Worm (Caenorhabditis elegans) whole organism, L3 larva: ENCODE results near the gene C06C3.4.

Experiments
- R02D3.7 ChIP-seq: fragments of 150-350 bp; optimal IDR thresholded peaks from 2 replicates; lab custom pipeline; 2014; ENCODE audit warnings: missing biosample characterization, missing genetic modification characterization
- aly-2 ChIP-seq: fragments of 150-350 bp; optimal IDR thresholded peaks from 2 replicates; lab custom pipeline; 2014; ENCODE audit warnings: missing biosample characterization, missing genetic modification characterization
- ama-1 ChIP-seq: fragments of 150-350 bp; optimal IDR thresholded peaks from 2 replicates; lab custom pipeline; 2018
- ceh-16 ChIP-seq: sonication (generic microtip); optimal IDR thresholded peaks from 2 replicates; lab custom pipeline; 2017; ENCODE audit warnings: missing biosample characterization, missing genetic modification characterization
- ceh-28 ChIP-seq: fragments of 150-350 bp; optimal IDR thresholded peaks from 2 replicates; lab custom pipeline; 2014; ENCODE audit warnings: missing biosample characterization, missing genetic modification reagents, missing genetic modification characterization
- ceh-82 ChIP-seq: fragments of 150-350 bp; optimal IDR thresholded peaks from 2 replicates; lab custom pipeline; 2014; ENCODE audit warnings: missing biosample characterization, missing genetic modification characterization
- elt-1 ChIP-seq: fragments of 150-350 bp; optimal IDR thresholded peaks from 2 replicates; lab custom pipeline; 2014; ENCODE audit warnings: missing biosample characterization, missing genetic modification characterization
- elt-2 ChIP-seq: sonication (generic microtip); optimal IDR thresholded peaks from 2 replicates; lab custom pipeline; 2016; ENCODE audit warnings: missing genetic modification reagents, mild to moderate bottlenecking, missing genetic modification characterization, missing compliant biosample characterization
- elt-3 ChIP-seq, 3 experiments: fragments of 150-350 bp in 1 of 3; sonication (generic microtip) in 2 of 3; optimal IDR thresholded peaks; 2 replicates in 2 of 3; 4 replicates in 1 of 3; lab custom pipeline; 2014 to 2017; ENCODE audit warnings: missing biosample characterization in 3 of 3, missing genetic modification characterization in 3 of 3
- eor-1 ChIP-seq, 2 experiments: fragments of 150-350 bp; optimal IDR thresholded peaks; 2 replicates each; lab custom pipeline; 2014 to 2018; ENCODE audit warnings: missing biosample characterization in 2 of 2, missing genetic modification characterization in 2 of 2
- fkh-2 ChIP-seq: fragments of 150-350 bp; optimal IDR thresholded peaks from 2 replicates; lab custom pipeline; 2014; ENCODE audit warnings: missing biosample characterization, missing genetic modification reagents, missing genetic modification characterization
- hmg-11 ChIP-seq: sonication (generic microtip); optimal IDR thresholded peaks from 2 replicates; lab custom pipeline; 2016; ENCODE audit warnings: missing genetic modification characterization, missing compliant biosample characterization
- jun-1 ChIP-seq: fragments of 150-350 bp; optimal IDR thresholded peaks from 2 replicates; lab custom pipeline; 2014; ENCODE audit warnings: missing biosample characterization, missing genetic modification reagents, missing genetic modification characterization
- lin-15B ChIP-seq: fragments of 150-350 bp; optimal IDR thresholded peaks from 2 replicates; lab custom pipeline; 2014; ENCODE audit warnings: missing biosample characterization, missing genetic modification characterization
- lsy-12 ChIP-seq: sonication (generic microtip); optimal IDR thresholded peaks from 2 replicates; lab custom pipeline; 2016; ENCODE audit warnings: mild to moderate bottlenecking, missing genetic modification characterization, missing compliant biosample characterization
- nfya-1 ChIP-seq: sonication (generic microtip); optimal IDR thresholded peaks from 2 replicates; lab custom pipeline; 2017; ENCODE audit warnings: missing genetic modification characterization, mild to moderate bottlenecking, missing compliant biosample characterization, antibody characterized with exemption, moderate library complexity; ENCODE audit not compliant: insufficient read depth
- nhr-12 ChIP-seq: fragments of 150-350 bp; optimal IDR thresholded peaks from 2 replicates; lab custom pipeline; 2014; ENCODE audit warnings: missing biosample characterization, missing genetic modification characterization
- nhr-237 ChIP-seq: fragments of 150-350 bp; optimal IDR thresholded peaks from 2 replicates; lab custom pipeline; 2014; ENCODE audit warnings: missing biosample characterization, missing genetic modification characterization
- nhr-25 ChIP-seq: sonication (generic microtip); optimal IDR thresholded peaks from 2 replicates; lab custom pipeline; 2017; ENCODE audit warnings: missing biosample characterization, missing genetic modification characterization
- nhr-43 ChIP-seq: sonication (generic microtip); optimal IDR thresholded peaks from 2 replicates; lab custom pipeline; 2016; ENCODE audit warnings: mild to moderate bottlenecking, missing genetic modification characterization, missing compliant biosample characterization; ENCODE audit not compliant: poor library complexity, severe bottlenecking
- nhr-76 ChIP-seq: fragments of 150-350 bp; sonication (generic microtip); optimal IDR thresholded peaks from 5 replicates; lab custom pipeline; 2014; ENCODE audit warnings: missing biosample characterization, missing genetic modification characterization
- nhr-77 ChIP-seq: fragments of 150-350 bp; optimal IDR thresholded peaks from 2 replicates; lab custom pipeline; 2014; ENCODE audit warnings: missing biosample characterization, missing genetic modification characterization
- pqm-1 ChIP-seq: fragments of 150-350 bp; optimal IDR thresholded peaks from 2 replicates; lab custom pipeline; 2017; ENCODE audit warnings: missing biosample characterization, missing genetic modification characterization, inconsistent platforms
- sea-2 ChIP-seq: fragments of 150-350 bp; sonication (generic microtip); optimal IDR thresholded peaks from 4 replicates; lab custom pipeline; 2014; ENCODE audit warnings: missing biosample characterization, missing genetic modification reagents, missing genetic modification characterization
- skn-1 ChIP-seq: fragments of 150-350 bp; optimal IDR thresholded peaks from 2 replicates; lab custom pipeline; 2014; ENCODE audit warnings: missing biosample characterization, missing genetic modification characterization
- snpc-4 ChIP-seq: fragments of 150-350 bp; optimal IDR thresholded peaks from 2 replicates; lab custom pipeline; 2014; ENCODE audit warnings: missing biosample characterization, missing genetic modification characterization
- unc-39 ChIP-seq: sonication (generic microtip); optimal IDR thresholded peaks from 4 replicates; lab custom pipeline; 2017; ENCODE audit warnings: missing biosample characterization, missing genetic modification characterization
- unc-62 ChIP-seq: fragments of 150-350 bp; sonication (generic microtip); optimal IDR thresholded peaks from 4 replicates; lab custom pipeline; 2014; ENCODE audit warnings: missing biosample characterization, missing genetic modification reagents, missing genetic modification characterization
- zag-1 ChIP-seq: fragments of 150-350 bp; optimal IDR thresholded peaks from 2 replicates; lab custom pipeline; 2014; ENCODE audit warnings: missing biosample characterization, missing genetic modification characterization
- ztf-11 ChIP-seq: fragments of 150-350 bp; optimal IDR thresholded peaks from 2 replicates; lab custom pipeline; 2014; ENCODE audit warnings: missing biosample characterization, missing genetic modification characterization

Gene C06C3.4

ce11 chrII:9379796-9380195 is 6.7 kb downstream of the C06C3.4 start, which contains the start of gene srh-48:
srh-48 (plus strand) TSS chrII:9380096.
- TF ChIP-seq ztf-11 (tag; lab: Kevin White, UChicago) (no peak), nhr-77 (tag; lab: Kevin White, UChicago) (no peak), ceh-16 (no peak), nhr-43 (tag; lab: Kevin White, UChicago) (no peak), nfya-1 (tag; lab: Kevin White, UChicago) (no peak), nhr-76 (tag; lab: Kevin White, UChicago) (no peak), elt-1 (tag; lab: Kevin White, UChicago) (no peak), ama-1 (lab: Kevin White, UChicago) (no peak), zag-1 (tag; lab: Kevin White, UChicago) (no peak), pqm-1 (tag; lab: Kevin White, UChicago) (no peak), lsy-12 (tag; lab: Kevin White, UChicago) (no peak)

- TF ChIP-seq eor-1 (tag; optimal IDR thresholded peaks at IDR 0.05; lab: Kevin White, UChicago): no peak
- TF ChIP-seq nfya-1 (tag; lab: Kevin White, UChicago): no peak
- TF ChIP-seq ceh-82 (tag; lab: Kevin White, UChicago): no peak
- no peak for TF ChIP-seq hmg-11 (tag; lab: Kevin White, UChicago)
- TF ChIP-seq ama-1 (lab: Kevin White, UChicago): no peak
- no peak for TF ChIP-seq nhr-237
- no peak for TF ChIP-seq pqm-1 (tag; lab: Kevin White, UChicago)
- no peak for TF ChIP-seq fkh-2
These were observed 12.2 kb downstream of the C06C3.4 start, which contains the start of gene C06C3.7 for ce11 chrII:9385241-9385640. C06C3.7 (plus strand) TSS chrII:9385541.

DNA sequence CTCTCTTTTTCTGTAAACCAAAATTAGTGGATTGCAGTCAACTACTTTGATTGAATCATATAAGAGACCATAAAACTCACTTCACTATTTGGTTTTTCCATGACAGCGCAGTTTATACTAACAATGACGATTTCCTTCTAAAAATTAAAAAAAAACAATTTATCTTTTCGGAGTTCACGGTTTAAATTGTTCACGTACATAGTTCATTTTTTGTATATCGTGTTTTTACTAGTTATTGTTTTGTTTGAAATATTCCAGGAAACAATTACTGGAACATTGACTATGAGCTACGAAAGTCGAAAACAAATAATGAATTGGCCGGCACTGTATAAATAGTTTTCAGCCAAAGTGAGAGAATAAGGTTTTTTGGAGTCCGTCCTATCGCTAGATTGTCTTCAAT is 19.6 kb downstream of the C06C3.4 start, which contains the start of gene lido-17:
TSS of gene lido-17 (minus strand) at position 101 of the 400 bp plus-strand sequence.
- TF ChIP-seq zag-1 (tag; lab: Kevin White, UChicago) (no peak), jun-1 (no peak), eor-1 (tag; optimal IDR thresholded peaks at IDR 0.05; lab: Kevin White, UChicago) (no peak), R02D3.7 (tag; lab: Kevin White, UChicago) (no peak)

- TF ChIP-seq ceh-82 (tag; lab: Kevin White, UChicago): no peak
- peak; percentile 22 for TF ChIP-seq elt-2 (tag; lab: Kevin White, UChicago)
These were observed 24.4 kb downstream of the C06C3.4 start, which contains the start of gene Y51B9A.9 for ce11 chrII:9397496-9397895. Y51B9A.9 (minus strand) TSS chrII:9397596.

DNA sequence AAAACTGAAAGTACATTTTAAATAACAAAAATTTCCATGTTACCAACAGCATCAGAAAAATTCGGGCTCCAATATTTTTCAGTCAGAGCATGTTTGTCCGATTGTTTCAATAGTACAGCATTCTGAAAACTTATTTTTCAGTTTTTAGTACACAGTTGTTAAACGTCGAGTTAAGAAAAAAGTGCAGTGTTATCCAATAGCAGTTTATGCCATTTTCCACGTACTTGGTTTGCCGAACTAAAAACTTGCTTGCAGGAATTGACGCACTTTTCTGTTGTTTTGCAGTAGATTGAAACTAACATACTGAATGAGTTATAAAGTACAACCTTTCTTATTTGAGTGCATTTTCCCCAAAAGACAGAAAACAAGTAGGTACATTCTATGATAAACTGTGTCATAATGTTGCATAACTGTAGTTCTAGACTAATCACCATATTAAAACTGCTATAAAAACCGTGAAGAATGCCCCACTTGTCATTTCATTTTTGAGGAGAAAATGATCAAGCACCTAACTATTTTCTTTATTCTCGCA is 25.3 kb downstream of the C06C3.4 start, which contains the start of the genes Y51B9A.14 and Y51B9A.8:
TSS of gene Y51B9A.14 (minus strand) at position 101 of the 532 bp plus-strand sequence.
TSS of gene Y51B9A.8 (plus strand) at position 482 of the 532 bp plus-strand sequence.
- TF ChIP-seq snpc-4 (tag; lab: Kevin White, UChicago) (no peak), sea-2 (GFP tag; lab: Kevin White, UChicago) (no peak), nhr-12 (tag; lab: Kevin White, UChicago) (no peak), unc-39 (tag; lab: Kevin White, UChicago) (no peak), nhr-237 (no peak), ama-1 (lab: Kevin White, UChicago) (no peak), lin-15B (tag; lab: Kevin White, UChicago) (no peak), elt-3 (tag; optimal IDR thresholded peaks at IDR 0.05; lab: Kevin White, UChicago) (no peak), unc-62 (GFP tag; lab: Kevin White, UChicago) (no peak)

- TF ChIP-seq ceh-28 (no peak), unc-39 (tag; lab: Kevin White, UChicago) (no peak), jun-1 (no peak), zag-1 (tag; lab: Kevin White, UChicago) (no peak), aly-2 (no peak), lin-15B (tag; lab: Kevin White, UChicago) (no peak), elt-3 (tag; optimal IDR thresholded peaks at IDR 0.05; lab: Kevin White, UChicago) (no peak), nhr-25 (no peak), fkh-2 (no peak), skn-1 (tag; lab: Kevin White, UChicago) (no peak)
These were observed 26.7 kb downstream of the C06C3.4 start, which contains the start of gene Y51B9A.7 for ce11 chrII:9399746-9400145. Y51B9A.7 (plus strand) TSS chrII:9400046.
